Worm (Caenorhabditis elegans) whole organism, early embryonic: ENCODE measurements around the gene hdl-1.

Source experiments
- hnd-1 ChIP-seq: sonication (generic microtip); optimal IDR thresholded peaks from 2 replicates; lab custom pipeline; 2016; ENCODE audit warnings: missing genetic modification characterization, missing compliant biosample characterization
- sea-1 ChIP-seq: fragments of 200-800 bp; sonication (Bioruptor generic); conservative IDR thresholded peaks from 2 replicates; pipeline ENCODE4 v1.3.6; 2022; ENCODE audit warnings: missing genetic modification characterization, missing compliant biosample characterization

DNA sequence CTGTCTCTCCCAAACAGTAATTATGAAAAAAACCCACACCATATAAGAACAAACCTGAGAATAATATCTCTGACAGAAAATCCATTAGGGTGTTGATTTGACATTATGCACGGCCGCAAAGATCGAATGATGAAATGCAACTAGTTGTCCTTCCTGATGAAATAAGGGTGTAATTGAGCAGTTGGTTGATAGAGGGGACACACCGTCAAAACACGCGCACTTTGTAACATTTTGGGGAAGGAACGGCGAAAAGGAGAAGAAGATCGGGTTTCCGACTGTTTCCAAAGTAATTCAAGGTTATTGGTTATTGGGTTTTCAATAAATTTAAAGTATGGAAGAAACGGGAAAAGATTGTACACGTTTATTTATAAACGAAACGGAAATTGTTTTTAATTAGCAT is 27.6 kb downstream of the hdl-1 start, which contains the start of gene ZK822.1:
- no peak for TF ChIP-seq hnd-1 (tag; lab: Kevin White, UChicago)
- TF ChIP-seq sea-1 (GFP tag; lab: Robert Waterston, UW): no peak
